Fruit fly (Drosophila melanogaster): ENCODE measurements around the gene zuc.
"Not testable (repeated sequence)": the region's sequence is repeated elsewhere in the genome, so short reads cannot be mapped to it uniquely, and the experiment has no call there.

- TF ChIP-seq tj (GFP tag; optimal IDR thresholded peaks at IDR 0.05); bab1 (GFP tag; optimal IDR thresholded peaks at IDR 0.05); toe (GFP tag; optimal IDR thresholded peaks at IDR 0.05); cnc (optimal IDR thresholded peaks at IDR 0.05); Crg-1 (GFP tag; optimal IDR thresholded peaks at IDR 0.05); cic (GFP tag; optimal IDR thresholded peaks at IDR 0.05); CG11617 (GFP tag; optimal IDR thresholded peaks at IDR 0.05); Hr96 (GFP tag; optimal IDR thresholded peaks at IDR 0.05): not testable (repeated sequence)
Measured at dm6 chr2L:11995332-11995790, 5.7 kb upstream of the zuc start, which contains the start of the genes CG18789 and Qtzl.
